Worm (Caenorhabditis elegans): Measurements from ENCODE around the gene C08F1.6.
"Not testable (repeated sequence)": the region's sequence is repeated elsewhere in the genome, so short reads cannot be mapped to it uniquely, and the experiment has no call there.

Gene C08F1.6

ce11 chrII:1806358-1806757, 18.4 kb upstream of the C08F1.6 start, which contains the start of gene C08F1.12:
Gene C08F1.12, minus strand, starts transcription at chrII:1806458.
- TF ChIP-seq ztf-29 (GFP tag; IDR thresholded peaks at IDR 0.05) = no peak
- TF ChIP-seq ref-1 (GFP tag; conservative IDR thresholded peaks at IDR 0.05) = no peak
- TF ChIP-seq klf-2 (GFP tag; conservative IDR thresholded peaks at IDR 0.05) = no peak
- TF ChIP-seq med-1 (GFP tag; optimal IDR thresholded peaks at IDR 0.05; ENCODE audit: insufficient read depth) = no peak

- TF ChIP-seq klf-2 (GFP tag; conservative IDR thresholded peaks at IDR 0.05) (no peak), ztf-29 (GFP tag; IDR thresholded peaks at IDR 0.05) (no peak), flt-1 (GFP tag; IDR thresholded peaks at IDR 0.05) (no peak)
These were observed 779 bp downstream of the C08F1.6 start for ce11 chrII:1787208-1787607.

- TF ChIP-seq ztf-23 (GFP tag; IDR thresholded peaks at IDR 0.05) (no peak), flt-1 (GFP tag; IDR thresholded peaks at IDR 0.05) (no peak), cog-1 (tag; optimal IDR thresholded peaks at IDR 0.05) (no peak), ztf-29 (GFP tag; IDR thresholded peaks at IDR 0.05) (no peak), med-1 (GFP tag; optimal IDR thresholded peaks at IDR 0.05; ENCODE audit: insufficient read depth) (no peak), klf-2 (GFP tag; conservative IDR thresholded peaks at IDR 0.05) (no peak), T22C8.4 (GFP tag; IDR thresholded peaks at IDR 0.05) (no peak), ref-1 (GFP tag; conservative IDR thresholded peaks at IDR 0.05) (no peak)
These were observed 1.8 kb downstream of the C08F1.6 start, which contains the start of gene C08F1.10 for ce11 chrII:1786209-1786608. Gene C08F1.10, minus strand, starts transcription at chrII:1786309.

- TF ChIP-seq klf-2 (GFP tag; conservative IDR thresholded peaks at IDR 0.05) (no peak), tab-1 (GFP tag; IDR thresholded peaks at IDR 0.05) (no peak), T22C8.4 (GFP tag; IDR thresholded peaks at IDR 0.05) (no peak), med-1 (GFP tag; optimal IDR thresholded peaks at IDR 0.05; ENCODE audit: insufficient read depth) (no peak), ztf-23 (GFP tag; IDR thresholded peaks at IDR 0.05) (no peak), cog-1 (tag; optimal IDR thresholded peaks at IDR 0.05) (no peak), flt-1 (GFP tag; IDR thresholded peaks at IDR 0.05) (no peak), ztf-29 (GFP tag; IDR thresholded peaks at IDR 0.05) (no peak), ref-1 (GFP tag; conservative IDR thresholded peaks at IDR 0.05) (no peak)
These were observed 3.2 kb downstream of the C08F1.6 start, which contains the start of gene C08F1.11 for ce11 chrII:1784799-1785198. Gene C08F1.11, minus strand, starts transcription at chrII:1784899.

- TF ChIP-seq ref-1 (GFP tag; conservative IDR thresholded peaks at IDR 0.05) (no peak), tab-1 (GFP tag; IDR thresholded peaks at IDR 0.05) (no peak), klf-2 (GFP tag; conservative IDR thresholded peaks at IDR 0.05) (no peak), T22C8.4 (GFP tag; IDR thresholded peaks at IDR 0.05) (no peak), ztf-29 (GFP tag; IDR thresholded peaks at IDR 0.05) (no peak), ztf-23 (GFP tag; IDR thresholded peaks at IDR 0.05) (no peak), cog-1 (tag; optimal IDR thresholded peaks at IDR 0.05) (no peak), med-1 (GFP tag; optimal IDR thresholded peaks at IDR 0.05; ENCODE audit: insufficient read depth) (no peak), flt-1 (GFP tag; IDR thresholded peaks at IDR 0.05) (no peak)
These were observed 5.5 kb downstream of the C08F1.6 start, which contains the start of gene math-4 for ce11 chrII:1782474-1782873. Gene math-4, minus strand, starts transcription at chrII:1782574.

- not testable (repeated sequence) for TF ChIP-seq T22C8.4 (GFP tag; IDR thresholded peaks at IDR 0.05); med-1 (GFP tag; optimal IDR thresholded peaks at IDR 0.05; ENCODE audit: insufficient read depth); tab-1 (GFP tag; IDR thresholded peaks at IDR 0.05)
These were observed 12.8 kb downstream of the C08F1.6 start, which contains the start of gene F36H5.14 for ce11 chrII:1775234-1775633. Gene F36H5.14, plus strand, starts transcription at chrII:1775534.

- TF ChIP-seq klf-2 (GFP tag; conservative IDR thresholded peaks at IDR 0.05) (no peak), T22C8.4 (GFP tag; IDR thresholded peaks at IDR 0.05) (no peak), ztf-29 (GFP tag; IDR thresholded peaks at IDR 0.05) (no peak), tab-1 (GFP tag; IDR thresholded peaks at IDR 0.05) (no peak), ztf-23 (GFP tag; IDR thresholded peaks at IDR 0.05) (no peak), ref-1 (GFP tag; conservative IDR thresholded peaks at IDR 0.05) (no peak)
These were observed 16.2 kb downstream of the C08F1.6 start, which contains the start of gene math-3 for ce11 chrII:1771785-1772184. Gene math-3, plus strand, starts transcription at chrII:1772085.

- not testable (repeated sequence) for TF ChIP-seq ref-1 (GFP tag; conservative IDR thresholded peaks at IDR 0.05); tab-1 (GFP tag; IDR thresholded peaks at IDR 0.05); cog-1 (tag; optimal IDR thresholded peaks at IDR 0.05)
These were observed 16.6 kb downstream of the C08F1.6 start, which contains the start of gene math-26 for ce11 chrII:1771347-1771746. Gene math-26, plus strand, starts transcription at chrII:1771647.

- TF ChIP-seq ztf-29 (GFP tag; IDR thresholded peaks at IDR 0.05) (no peak), flt-1 (GFP tag; IDR thresholded peaks at IDR 0.05) (no peak), T22C8.4 (GFP tag; IDR thresholded peaks at IDR 0.05) (no peak), ztf-23 (GFP tag; IDR thresholded peaks at IDR 0.05) (no peak)
These were observed 21.3 kb downstream of the C08F1.6 start for ce11 chrII:1766715-1767114.

- TF ChIP-seq ref-1 (GFP tag; conservative IDR thresholded peaks at IDR 0.05) = no peak
- no peak for TF ChIP-seq cog-1 (tag; optimal IDR thresholded peaks at IDR 0.05)
- TF ChIP-seq tab-1 (GFP tag; IDR thresholded peaks at IDR 0.05) = no peak
- TF ChIP-seq ztf-29 (GFP tag; IDR thresholded peaks at IDR 0.05) = no peak
- TF ChIP-seq T22C8.4 (GFP tag; IDR thresholded peaks at IDR 0.05) = no peak
- TF ChIP-seq med-1 (GFP tag; optimal IDR thresholded peaks at IDR 0.05; ENCODE audit: insufficient read depth) = no peak
- TF ChIP-seq flt-1 (GFP tag; IDR thresholded peaks at IDR 0.05) = no peak
- TF ChIP-seq klf-2 (GFP tag; conservative IDR thresholded peaks at IDR 0.05) = no peak
- TF ChIP-seq ztf-23 (GFP tag; IDR thresholded peaks at IDR 0.05) = no peak
These were observed 24.9 kb downstream of the C08F1.6 start, which contains the start of gene math-28 for ce11 chrII:1763072-1763471. Gene math-28, plus strand, starts transcription at chrII:1763372.

ce11 chrII:1761564-1761963, 26.4 kb downstream of the C08F1.6 start, which contains the start of gene F36H5.4:
Gene F36H5.4, plus strand, starts transcription at chrII:1761864.
- TF ChIP-seq tab-1 (GFP tag; IDR thresholded peaks at IDR 0.05) = no peak
- TF ChIP-seq med-1 (GFP tag; optimal IDR thresholded peaks at IDR 0.05; ENCODE audit: insufficient read depth) = no peak
